Fruit fly (Drosophila melanogaster): ENCODE data around the gene GstD9.

- TF ChIP-seq net (GFP tag; optimal IDR thresholded peaks at IDR 0.05) (no peak), pdm3 (GFP tag; optimal IDR thresholded peaks at IDR 0.05) (no peak), CG11294 (GFP tag; IDR thresholded peaks at IDR 0.05) (no peak)
Observed at dm6 chr3R:12370643-12370995, 3.3 kb upstream of the GstD9 start.

All from whole organism, prepupa.